Fruit fly (Drosophila melanogaster) whole organism, embryonic: ENCODE measurements around the gene CG5883.

Source experiments
- Ada2b ChIP-seq: fragments of 200-800 bp; sonication (Bioruptor generic); IDR thresholded peaks from 2 replicates; pipeline ENCODE4 v1.3.6; 2022; ENCODE audit warnings: missing biosample characterization, missing genetic modification characterization
- Awh ChIP-seq: fragments of 200-800 bp; sonication (Bioruptor generic); IDR thresholded peaks from 2 replicates; pipeline ENCODE4, ENCODE4 v1.3.6; 2022; ENCODE audit warnings: missing biosample characterization, missing genetic modification characterization
- B-H1 ChIP-seq: fragments of 200-800 bp; sonication (Bioruptor generic); IDR thresholded peaks from 3 replicates; pipeline ENCODE4 v1.3.6; 2022; ENCODE audit warnings: missing biosample characterization, missing genetic modification characterization
- CG10431 ChIP-seq: fragments of 200-800 bp; sonication (Bioruptor generic); optimal IDR thresholded peaks from 3 replicates; lab custom pipeline; 2018; ENCODE audit warnings: missing biosample characterization, mild to moderate bottlenecking, missing genetic modification characterization
- CG11398 ChIP-seq: fragments of 200-800 bp; sonication (Bioruptor generic); optimal IDR thresholded peaks from 2 replicates; lab custom pipeline; 2016; ENCODE audit warnings: missing biosample characterization, missing genetic modification characterization
- CG11695 ChIP-seq: fragments of 200-800 bp; sonication (Bioruptor generic); IDR thresholded peaks from 3 replicates; pipeline ENCODE4 v1.3.6; 2022; ENCODE audit warnings: missing biosample characterization, missing genetic modification characterization
- CG14667 ChIP-seq: fragments of 200-800 bp; sonication (Bioruptor generic); IDR thresholded peaks from 2 replicates; pipeline ENCODE4 v1.3.6; 2022; ENCODE audit warnings: missing biosample characterization, missing genetic modification characterization
- CG14710 ChIP-seq: fragments of 200-800 bp; sonication (Bioruptor generic); optimal IDR thresholded peaks from 3 replicates; lab custom pipeline; 2019; ENCODE audit warnings: missing biosample characterization, mild to moderate bottlenecking, missing genetic modification characterization, moderate library complexity
- CG16813 ChIP-seq: fragments of 200-800 bp; sonication (Bioruptor generic); IDR thresholded peaks from 3 replicates; pipeline ENCODE4 v1.3.6; 2022; ENCODE audit warnings: missing biosample characterization, missing genetic modification characterization; ENCODE audit not compliant: partially characterized antibody
- CG16863 ChIP-seq: fragments of 200-800 bp; sonication (Bioruptor generic); optimal IDR thresholded peaks from 3 replicates; lab custom pipeline; 2016; ENCODE audit warnings: missing biosample characterization, missing genetic modification characterization
- CG1832 ChIP-seq: fragments of 200-800 bp; sonication (Bioruptor generic); optimal IDR thresholded peaks from 2 replicates; lab custom pipeline; 2017; ENCODE audit warnings: missing biosample characterization, mild to moderate bottlenecking, missing genetic modification characterization, inconsistent platforms
- CG3281 ChIP-seq: fragments of 200-800 bp; sonication (Bioruptor generic); optimal IDR thresholded peaks from 3 replicates; lab custom pipeline; 2017; ENCODE audit warnings: missing biosample characterization, mild to moderate bottlenecking, missing genetic modification characterization
- CG3847 ChIP-seq: fragments of 200-800 bp; sonication (Bioruptor generic); IDR thresholded peaks from 2 replicates; pipeline ENCODE4 v1.3.6; 2022; ENCODE audit warnings: missing biosample characterization, missing genetic modification characterization
- CG43689 ChIP-seq: fragments of 200-800 bp; sonication (Bioruptor generic); IDR thresholded peaks from 2 replicates; pipeline ENCODE4 v1.3.6; 2022; ENCODE audit warnings: missing biosample characterization, missing genetic modification characterization
- CG7987 ChIP-seq: fragments of 200-800 bp; sonication (Bioruptor generic); optimal IDR thresholded peaks from 2 replicates; lab custom pipeline; 2018; ENCODE audit warnings: missing biosample characterization, mild to moderate bottlenecking, missing genetic modification characterization, moderate library complexity
- CG8765 ChIP-seq: fragments of 200-800 bp; sonication (Bioruptor generic); IDR thresholded peaks from 2 replicates; pipeline ENCODE4 v1.3.6; 2022; ENCODE audit warnings: missing biosample characterization, missing genetic modification characterization
- CG8944 ChIP-seq: fragments of 200-800 bp; sonication (Bioruptor generic); optimal IDR thresholded peaks from 3 replicates; lab custom pipeline; 2016; ENCODE audit warnings: missing biosample characterization, missing genetic modification characterization
- CG9876 ChIP-seq: fragments of 200-800 bp; sonication (Bioruptor generic); optimal IDR thresholded peaks from 2 replicates; lab custom pipeline; 2016; ENCODE audit warnings: missing biosample characterization, missing genetic modification characterization
- Dad ChIP-seq: fragments of 200-800 bp; sonication (Bioruptor generic); optimal IDR thresholded peaks from 3 replicates; lab custom pipeline; 2016; ENCODE audit warnings: missing biosample characterization, missing genetic modification characterization
- Ets65A ChIP-seq: fragments of 200-800 bp; sonication (Bioruptor generic); peaks from one replicate; lab custom pipeline; 2016; ENCODE audit warnings: missing biosample characterization, missing genetic modification characterization
- Gsc ChIP-seq: fragments of 200-800 bp; sonication (Bioruptor generic); IDR thresholded peaks from 2 replicates; pipeline ENCODE4 v1.3.6; 2022; ENCODE audit warnings: missing biosample characterization, missing genetic modification characterization
- Kr ChIP-seq: fragments of 200-800 bp; sonication (Bioruptor generic); optimal IDR thresholded peaks from 2 replicates; lab custom pipeline; 2017; ENCODE audit warnings: missing biosample characterization, mild to moderate bottlenecking, missing genetic modification characterization
- Myb ChIP-seq: fragments of 200-800 bp; sonication (Bioruptor generic); optimal IDR thresholded peaks from 2 replicates; lab custom pipeline; 2016; ENCODE audit warnings: missing biosample characterization, missing genetic modification characterization
- Oaz ChIP-seq: fragments of 200-800 bp; sonication (Bioruptor generic); IDR thresholded peaks from 2 replicates; pipeline ENCODE4 v1.3.6; 2022; ENCODE audit warnings: missing biosample characterization, missing genetic modification characterization
- Oli ChIP-seq: fragments of 200-800 bp; sonication (Bioruptor generic); optimal IDR thresholded peaks from 2 replicates; lab custom pipeline; 2018; ENCODE audit warnings: missing biosample characterization, mild to moderate bottlenecking, missing genetic modification characterization, moderate library complexity
- Ravus ChIP-seq: fragments of 200-800 bp; sonication (Bioruptor generic); IDR thresholded peaks from 2 replicates; pipeline ENCODE4 v1.3.6; 2022; ENCODE audit warnings: missing biosample characterization, missing genetic modification characterization
- Six4 ChIP-seq: fragments of 200-800 bp; sonication (Bioruptor generic); optimal IDR thresholded peaks from 2 replicates; lab custom pipeline; 2016; ENCODE audit warnings: missing biosample characterization, missing genetic modification characterization
- Trl ChIP-seq, 3 experiments: fragments of >200 bp in 2 of 3; fragments of 200-800 bp in 1 of 3; sonication (Bioruptor generic) in 1 of 3; optimal IDR thresholded peaks; 2 replicates in 1 of 3; 3 replicates in 2 of 3; lab custom pipeline; 2016 to 2017; ENCODE audit warnings: missing biosample characterization in 1 of 3, missing genetic modification characterization in 1 of 3
- amos ChIP-seq: fragments of 200-800 bp; sonication (Bioruptor generic); IDR thresholded peaks from 2 replicates; pipeline ENCODE4 v1.3.6; 2022; ENCODE audit warnings: missing biosample characterization, missing genetic modification characterization; ENCODE audit not compliant: partially characterized antibody
- cad ChIP-seq: fragments of >200 bp; optimal IDR thresholded peaks from 2 replicates; lab custom pipeline; 2017; ENCODE audit warnings: missing biosample characterization, missing genetic modification characterization
- corto ChIP-seq: fragments of 200-800 bp; sonication (Bioruptor generic); optimal IDR thresholded peaks from 2 replicates; lab custom pipeline; 2016; ENCODE audit warnings: missing biosample characterization, mild to moderate bottlenecking, missing genetic modification characterization, moderate library complexity
- disco-r ChIP-seq: fragments of 200-800 bp; sonication (Bioruptor generic); optimal IDR thresholded peaks from 2 replicates; lab custom pipeline; 2016; ENCODE audit warnings: missing biosample characterization, missing genetic modification characterization
- emc ChIP-seq: fragments of 200-800 bp; sonication (Bioruptor generic); optimal IDR thresholded peaks from 2 replicates; lab custom pipeline; 2016; ENCODE audit warnings: missing biosample characterization, missing genetic modification characterization
- esg ChIP-seq: fragments of 200-800 bp; sonication (Bioruptor generic); conservative IDR thresholded peaks from 2 replicates; pipeline ENCODE4 v1.3.6; 2022; ENCODE audit warnings: missing biosample characterization, missing genetic modification characterization
- eve ChIP-seq, 2 experiments: fragments of >200 bp; optimal IDR thresholded peaks; 2 replicates each; lab custom pipeline; 2017; ENCODE audit warnings: missing biosample characterization in 2 of 2, missing genetic modification characterization in 2 of 2
- exex ChIP-seq: fragments of 200-800 bp; sonication (Bioruptor generic); optimal IDR thresholded peaks from 4 replicates; lab custom pipeline; 2018; ENCODE audit warnings: missing biosample characterization, mild to moderate bottlenecking, missing genetic modification characterization, moderate library complexity
- eyg ChIP-seq: fragments of 200-800 bp; sonication (Bioruptor generic); optimal IDR thresholded peaks from 3 replicates; lab custom pipeline; 2016; ENCODE audit warnings: missing biosample characterization, missing genetic modification characterization
- gcm2 ChIP-seq: fragments of 200-800 bp; sonication (Bioruptor generic); optimal IDR thresholded peaks from 2 replicates; lab custom pipeline; 2016; ENCODE audit warnings: missing biosample characterization, missing genetic modification characterization
- ham ChIP-seq: fragments of 200-800 bp; sonication (Bioruptor generic); IDR thresholded peaks from 2 replicates; pipeline ENCODE4 v1.3.6; 2022; ENCODE audit warnings: missing biosample characterization, missing genetic modification characterization
- jigr1 ChIP-seq: fragments of 200-800 bp; sonication (Bioruptor generic); IDR thresholded peaks from 3 replicates; pipeline ENCODE4 v1.3.6; 2022; ENCODE audit warnings: missing biosample characterization, missing genetic modification characterization
- maf-S ChIP-seq: fragments of 200-800 bp; sonication (Bioruptor generic); optimal IDR thresholded peaks from 2 replicates; lab custom pipeline; 2016; ENCODE audit warnings: missing biosample characterization, missing genetic modification characterization
- mam ChIP-seq: fragments of 200-800 bp; sonication (Bioruptor generic); optimal IDR thresholded peaks from 3 replicates; lab custom pipeline; 2016; ENCODE audit warnings: missing biosample characterization, missing genetic modification characterization
- nom ChIP-seq: fragments of 200-800 bp; sonication (Bioruptor generic); optimal IDR thresholded peaks from 2 replicates; lab custom pipeline; 2017; ENCODE audit warnings: missing biosample characterization, missing genetic modification characterization, mild to moderate bottlenecking, moderate library complexity, missing genetic modification reagents
- p53 ChIP-seq: fragments of 200-800 bp; sonication (Bioruptor generic); optimal IDR thresholded peaks from 2 replicates; lab custom pipeline; 2016; ENCODE audit warnings: missing biosample characterization, missing genetic modification characterization
- sens-2 ChIP-seq: fragments of 200-800 bp; sonication (Bioruptor generic); IDR thresholded peaks from 2 replicates; pipeline ENCODE4 v1.3.6; 2022; ENCODE audit warnings: missing biosample characterization, missing genetic modification characterization
- sim ChIP-seq: fragments of 200-800 bp; sonication (Bioruptor generic); IDR thresholded peaks from 2 replicates; pipeline ENCODE4 v1.3.6; 2022; ENCODE audit warnings: missing biosample characterization, missing genetic modification characterization
- sisA ChIP-seq: fragments of 200-800 bp; sonication (Bioruptor generic); IDR thresholded peaks from 2 replicates; pipeline ENCODE4 v1.3.6; 2022; ENCODE audit warnings: missing biosample characterization, missing genetic modification characterization
- tna ChIP-seq: fragments of 200-800 bp; sonication (Bioruptor generic); IDR thresholded peaks from 2 replicates; pipeline ENCODE4 v1.3.6; 2022; ENCODE audit warnings: missing biosample characterization, missing genetic modification characterization; ENCODE audit not compliant: partially characterized antibody
- trem ChIP-seq: fragments of 200-800 bp; optimal IDR thresholded peaks from 3 replicates; lab custom pipeline; 2019; ENCODE audit warnings: missing biosample characterization, mild to moderate bottlenecking, missing genetic modification characterization, moderate library complexity
- wek ChIP-seq: fragments of 200-800 bp; sonication (Bioruptor generic); optimal IDR thresholded peaks from 3 replicates; lab custom pipeline; 2018; ENCODE audit warnings: missing biosample characterization, mild to moderate bottlenecking, missing genetic modification characterization, moderate library complexity
- zen ChIP-seq: fragments of 200-800 bp; sonication (Bioruptor generic); optimal IDR thresholded peaks from 3 replicates; lab custom pipeline; 2018; ENCODE audit warnings: missing biosample characterization, mild to moderate bottlenecking, missing genetic modification characterization, moderate library complexity
- zfh1 ChIP-seq: fragments of 200-800 bp; sonication (Bioruptor generic); IDR thresholded peaks from 3 replicates; pipeline ENCODE4 v1.3.6; 2022; ENCODE audit warnings: missing biosample characterization, missing genetic modification characterization

CG5883 gene

dm6 chr3L:11992960-11993359 lies 48.3 kb upstream of the CG5883 start, which contains the start of gene viaf (continued):
- TF ChIP-seq nom (no peak), mam (peak; percentile 31), wek (GFP tag; lab: Kevin White, UChicago) (no peak), zfh1 (GFP tag; lab: Robert Waterston, UW) (peak; percentile 61; the same call in 1 of the 3 replicates), Oaz (GFP tag; lab: Robert Waterston, UW) (no peak), corto (GFP tag; lab: Kevin White, UChicago) (no peak), jigr1 (GFP tag; lab: Robert Waterston, UW) (peak; percentile 75; the same call in 2 of the 3 replicates), Oli (tag; lab: Kevin White, UChicago) (no peak), CG14667 (GFP tag; lab: Robert Waterston, UW) (no peak), esg (GFP tag; lab: Robert Waterston, UW) (no peak), CG3847 (GFP tag; lab: Robert Waterston, UW) (0 out of 2 replicates have a peak, but pooled peaks have one; percentile 29), Ravus (GFP tag; lab: Robert Waterston, UW) (no peak), Kr (no peak), ham (GFP tag; lab: Robert Waterston, UW) (no peak), Trl (optimal IDR thresholded peaks at IDR 0.05; lab: Kevin White, UChicago) (no peak), Trl (GFP tag; optimal IDR thresholded peaks at IDR 0.05; lab: Kevin White, UChicago) (no peak), tna (GFP tag; lab: Robert Waterston, UW) (peak; percentile 86), sisA (GFP tag; lab: Robert Waterston, UW) (peak; percentile 35; the same call in 1 of the 2 replicates), sens-2 (no peak), CG7987 (GFP tag; lab: Kevin White, UChicago) (no peak), exex (tag; lab: Kevin White, UChicago) (no peak), eyg (GFP tag; lab: Kevin White, UChicago) (no peak), Awh (GFP tag; lab: Robert Waterston, UW) (no peak), zen (tag; lab: Kevin White, UChicago) (peak; percentile 30), CG8944 (GFP tag; lab: Kevin White, UChicago) (no peak), CG16863 (GFP tag; lab: Kevin White, UChicago) (no peak), Gsc (no peak), CG11398 (no peak), CG43689 (no peak), Six4 (peak; percentile 45), CG3281 (GFP tag; lab: Kevin White, UChicago) (no peak), Ets65A (GFP tag; lab: Kevin White, UChicago) (peak; percentile 86), Dad (GFP tag; lab: Kevin White, UChicago) (no peak), trem (tag; lab: Kevin White, UChicago) (peak; percentile 67), sim (no peak), CG1832 (GFP tag; lab: Kevin White, UChicago) (no peak), amos (peak; percentile 96), cad (GFP tag; lab: Kevin White, UChicago) (no peak), maf-S (no peak), disco-r (no peak), emc (GFP tag; lab: Kevin White, UChicago) (no peak), Myb (GFP tag; lab: Kevin White, UChicago) (peak; percentile 17), CG10431 (GFP tag; lab: Kevin White, UChicago) (no peak), gcm2 (GFP tag; lab: Kevin White, UChicago) (no peak), B-H1 (peak; percentile 16; the same call in 1 of the 3 replicates), CG8765 (GFP tag; lab: Robert Waterston, UW) (no peak), p53 (no peak), CG14710 (tag; lab: Kevin White, UChicago) (peak; percentile 72), CG16813 (GFP tag; lab: Robert Waterston, UW) (peak; percentile 90), eve (GFP tag; optimal IDR thresholded peaks at IDR 0.05; lab: Kevin White, UChicago) (no peak), Ada2b (no peak), CG9876 (GFP tag; lab: Kevin White, UChicago) (no peak), CG11695 (GFP tag; lab: Robert Waterston, UW) (no peak)
